Worm (Caenorhabditis elegans) whole organism, mixed stage, embryonic: Measurements from ENCODE around the gene csb-1.

Experiments used
- M03D4.4 ChIP-seq: sonication (generic microtip); optimal IDR thresholded peaks from 2 replicates; lab custom pipeline; 2017; ENCODE audit warnings: mild to moderate bottlenecking, missing genetic modification characterization, missing compliant biosample characterization
- bed-3 ChIP-seq: fragments of 200-800 bp; sonication (Bioruptor generic); optimal IDR thresholded peaks from 3 replicates; lab custom pipeline; 2018; ENCODE audit warnings: mild to moderate bottlenecking, missing genetic modification characterization, moderate library complexity, missing compliant biosample characterization
- blmp-1 ChIP-seq: fragments of 150-350 bp; optimal IDR thresholded peaks from 2 replicates; lab custom pipeline; 2014; ENCODE audit warnings: missing biosample characterization, missing genetic modification characterization
- ceh-39 ChIP-seq: fragments of 150-350 bp; optimal IDR thresholded peaks from 2 replicates; lab custom pipeline; 2014; ENCODE audit warnings: missing biosample characterization, missing genetic modification characterization
- ceh-43 ChIP-seq: fragments of 200-800 bp; sonication (Bioruptor generic); optimal IDR thresholded peaks from 2 replicates; lab custom pipeline; 2018; ENCODE audit warnings: mild to moderate bottlenecking, missing genetic modification characterization, moderate library complexity, missing compliant biosample characterization
- ceh-83 ChIP-seq: fragments of 200-800 bp; sonication (Bioruptor generic); optimal IDR thresholded peaks from 2 replicates; lab custom pipeline; 2018; ENCODE audit warnings: mild to moderate bottlenecking, missing genetic modification characterization, missing compliant biosample characterization
- ces-1 ChIP-seq: fragments of 150-350 bp; optimal IDR thresholded peaks from 2 replicates; lab custom pipeline; 2014; ENCODE audit warnings: missing biosample characterization, missing genetic modification reagents, missing genetic modification characterization
- cnd-1 ChIP-seq: fragments of 200-800 bp; sonication (Bioruptor generic); optimal IDR thresholded peaks from 2 replicates; lab custom pipeline; 2018; ENCODE audit warnings: mild to moderate bottlenecking, missing genetic modification characterization, missing compliant biosample characterization
- drap-1 ChIP-seq: fragments of 200-800 bp; sonication (Bioruptor generic); optimal IDR thresholded peaks from 3 replicates; lab custom pipeline; 2018; ENCODE audit warnings: mild to moderate bottlenecking, missing genetic modification characterization, missing compliant biosample characterization
- elt-1 ChIP-seq: sonication (generic microtip); optimal IDR thresholded peaks from 2 replicates; lab custom pipeline; 2017; ENCODE audit warnings: missing genetic modification characterization, mild to moderate bottlenecking, missing compliant biosample characterization, antibody characterized with exemption, moderate library complexity, borderline replicate concordance; ENCODE audit not compliant: insufficient read depth
- elt-3 ChIP-seq: fragments of 150-350 bp; optimal IDR thresholded peaks from 2 replicates; lab custom pipeline; 2014; ENCODE audit warnings: missing biosample characterization, missing genetic modification characterization
- flh-1 ChIP-seq: fragments of 200-800 bp; sonication (Bioruptor generic); optimal IDR thresholded peaks from 2 replicates; lab custom pipeline; 2018; ENCODE audit warnings: mild to moderate bottlenecking, missing genetic modification characterization, moderate library complexity, missing compliant biosample characterization
- ham-2 ChIP-seq: fragments of 200-800 bp; sonication (Bioruptor generic); optimal IDR thresholded peaks from 2 replicates; lab custom pipeline; 2018; ENCODE audit warnings: mild to moderate bottlenecking, missing genetic modification characterization, missing compliant biosample characterization
- hlh-1 ChIP-seq: fragments of 150-350 bp; optimal IDR thresholded peaks from 2 replicates; lab custom pipeline; 2014; ENCODE audit warnings: missing biosample characterization, missing genetic modification reagents, missing genetic modification characterization
- lin-13 ChIP-seq: fragments of 150-350 bp; optimal IDR thresholded peaks from 2 replicates; lab custom pipeline; 2014; ENCODE audit warnings: missing biosample characterization, missing genetic modification characterization
- lin-32 ChIP-seq: fragments of 200-800 bp; sonication (Bioruptor generic); optimal IDR thresholded peaks from 2 replicates; lab custom pipeline; 2018; ENCODE audit warnings: mild to moderate bottlenecking, missing genetic modification characterization, missing compliant biosample characterization
- lsy-2 ChIP-seq: fragments of 150-350 bp; optimal IDR thresholded peaks from 2 replicates; lab custom pipeline; 2014; ENCODE audit warnings: missing biosample characterization, missing genetic modification characterization
- mab-5 ChIP-seq: fragments of 150-350 bp; optimal IDR thresholded peaks from 2 replicates; lab custom pipeline; 2014; ENCODE audit warnings: missing biosample characterization, missing genetic modification characterization
- mep-1 ChIP-seq: fragments of 150-350 bp; optimal IDR thresholded peaks from 2 replicates; lab custom pipeline; 2017; ENCODE audit warnings: missing biosample characterization, missing genetic modification reagents, missing genetic modification characterization, inconsistent platforms
- mls-2 ChIP-seq: sonication (generic microtip); optimal IDR thresholded peaks from 2 replicates; lab custom pipeline; 2016; ENCODE audit warnings: mild to moderate bottlenecking, missing genetic modification characterization, moderate library complexity, missing compliant biosample characterization
- nhr-12 ChIP-seq: fragments of 150-350 bp; optimal IDR thresholded peaks from 2 replicates; lab custom pipeline; 2014; ENCODE audit warnings: missing biosample characterization, missing genetic modification characterization
- nhr-2 ChIP-seq: fragments of 150-350 bp; optimal IDR thresholded peaks from 2 replicates; lab custom pipeline; 2014; ENCODE audit warnings: missing biosample characterization, missing genetic modification characterization
- nhr-237 ChIP-seq: fragments of 150-350 bp; optimal IDR thresholded peaks from 2 replicates; lab custom pipeline; 2014; ENCODE audit warnings: missing biosample characterization, missing genetic modification characterization
- nhr-28 ChIP-seq: fragments of 150-350 bp; optimal IDR thresholded peaks from 2 replicates; lab custom pipeline; 2014; ENCODE audit warnings: missing biosample characterization, missing genetic modification characterization
- nhr-76 ChIP-seq: sonication (generic microtip); optimal IDR thresholded peaks from 2 replicates; lab custom pipeline; 2017; ENCODE audit warnings: missing biosample characterization, missing genetic modification characterization
- pha-4 ChIP-seq: fragments of 150-350 bp; optimal IDR thresholded peaks from 2 replicates; lab custom pipeline; 2018; ENCODE audit warnings: missing biosample characterization, missing genetic modification reagents, missing genetic modification characterization
- sem-2 ChIP-seq: fragments of 200-800 bp; sonication (Bioruptor generic); optimal IDR thresholded peaks from 2 replicates; lab custom pipeline; 2018; ENCODE audit warnings: mild to moderate bottlenecking, missing genetic modification characterization, missing compliant biosample characterization
- snpc-4 ChIP-seq: fragments of 150-350 bp; optimal IDR thresholded peaks from 2 replicates; lab custom pipeline; 2014; ENCODE audit warnings: missing biosample characterization, missing genetic modification characterization
- sptf-1 ChIP-seq: sonication (generic microtip); optimal IDR thresholded peaks from 2 replicates; lab custom pipeline; 2017; ENCODE audit warnings: mild to moderate bottlenecking, missing genetic modification characterization, moderate library complexity, missing compliant biosample characterization
- tbx-8 ChIP-seq: fragments of 200-800 bp; sonication (Bioruptor generic); optimal IDR thresholded peaks from 2 replicates; lab custom pipeline; 2018; ENCODE audit warnings: mild to moderate bottlenecking, missing genetic modification characterization, moderate library complexity, missing compliant biosample characterization
- unc-120 ChIP-seq: sonication (generic microtip); optimal IDR thresholded peaks from 2 replicates; lab custom pipeline; 2017; ENCODE audit warnings: missing genetic modification characterization, missing compliant biosample characterization; ENCODE audit not compliant: poor library complexity, severe bottlenecking
- unc-39 ChIP-seq: fragments of 150-350 bp; optimal IDR thresholded peaks from 2 replicates; lab custom pipeline; 2014; ENCODE audit warnings: missing biosample characterization, missing genetic modification characterization
- unc-62 ChIP-seq: fragments of 150-350 bp; optimal IDR thresholded peaks from 2 replicates; lab custom pipeline; 2014; ENCODE audit warnings: missing biosample characterization, missing genetic modification reagents, missing genetic modification characterization
- zip-8 ChIP-seq: fragments of 150-350 bp; optimal IDR thresholded peaks from 2 replicates; lab custom pipeline; 2014; ENCODE audit warnings: missing biosample characterization, missing genetic modification characterization
- ztf-11 ChIP-seq: fragments of 150-350 bp; optimal IDR thresholded peaks from 2 replicates; lab custom pipeline; 2014; ENCODE audit warnings: missing biosample characterization, missing genetic modification characterization

Gene csb-1

ce11 chrX:15842492-15842891, 23.2 kb downstream of the csb-1 start:
- no peak for TF ChIP-seq unc-120 (tag; lab: Kevin White, UChicago)

ce11 chrX:15841086-15841622, 24.6 kb downstream of the csb-1 start, which contains the start of gene serp-1.1:
TSS of gene serp-1.1 (plus strand) at chrX:15841572.
- no peak for TF ChIP-seq nhr-28 (tag; lab: Kevin White, UChicago)
- peak; percentile 30 for TF ChIP-seq elt-1 (tag; lab: Kevin White, UChicago)
- TF ChIP-seq ceh-43 (GFP tag; lab: Kevin White, UChicago): no peak
- TF ChIP-seq unc-62 (GFP tag; lab: Kevin White, UChicago): peak; percentile 78
- peak; percentile 78 for TF ChIP-seq elt-3
- TF ChIP-seq lin-13 (tag; lab: Kevin White, UChicago): peak; percentile 99
- peak; percentile 91 for TF ChIP-seq sptf-1 (tag; lab: Kevin White, UChicago)
- peak; percentile 93 for TF ChIP-seq ceh-39 (tag; lab: Kevin White, UChicago)
- peak; percentile 67 for TF ChIP-seq M03D4.4 (tag; lab: Kevin White, UChicago)
- peak; percentile 81 for TF ChIP-seq drap-1 (GFP tag; lab: Kevin White, UChicago)
- peak; percentile 61 for TF ChIP-seq tbx-8 (GFP tag; lab: Kevin White, UChicago)
- peak; percentile 90 for TF ChIP-seq mls-2 (tag; lab: Kevin White, UChicago)
- TF ChIP-seq flh-1: no peak
- peak; percentile 86 for TF ChIP-seq unc-120 (tag; lab: Kevin White, UChicago)
- peak; percentile 83 for TF ChIP-seq unc-39
- no peak for TF ChIP-seq snpc-4 (tag; lab: Kevin White, UChicago)
- peak; percentile 97 for TF ChIP-seq ztf-11 (tag; lab: Kevin White, UChicago)
- TF ChIP-seq nhr-12: peak; percentile 83
- no peak for TF ChIP-seq mab-5 (tag; lab: Kevin White, UChicago)
- peak; percentile 73 for TF ChIP-seq hlh-1 (tag; lab: Kevin White, UChicago)
- TF ChIP-seq cnd-1 (tag; lab: Kevin White, UChicago): peak; percentile 90
- peak; percentile 89 for TF ChIP-seq nhr-237 (tag; lab: Kevin White, UChicago)
- peak; percentile 96 for TF ChIP-seq mep-1
- TF ChIP-seq ham-2 (GFP tag; lab: Kevin White, UChicago): peak; percentile 63
- peak; percentile 51 for TF ChIP-seq ceh-83 (GFP tag; lab: Kevin White, UChicago)
- peak; percentile 0 for TF ChIP-seq blmp-1 (tag; lab: Kevin White, UChicago)
- TF ChIP-seq bed-3 (GFP tag; lab: Kevin White, UChicago): no peak
- TF ChIP-seq zip-8: peak; percentile 28
- TF ChIP-seq pha-4: peak; percentile 99
- no peak for TF ChIP-seq sem-2 (GFP tag; lab: Kevin White, UChicago)
- TF ChIP-seq lsy-2 (tag; lab: Kevin White, UChicago): peak; percentile 100
- no peak for TF ChIP-seq lin-32
- TF ChIP-seq nhr-76: peak; percentile 62
- TF ChIP-seq nhr-2 (tag; lab: Kevin White, UChicago): peak; percentile 64
- peak; percentile 72 for TF ChIP-seq ces-1 (GFP tag; lab: Kevin White, UChicago)

ce11 chrX:15838496-15838948, 27.2 kb downstream of the csb-1 start, which contains the start of gene acox-1.6:
TSS of gene acox-1.6 (minus strand) at chrX:15838546.
- no peak for TF ChIP-seq unc-39
- no peak for TF ChIP-seq ztf-11 (tag; lab: Kevin White, UChicago)

ce11 chrX:15831537-15831936, 34.2 kb downstream of the csb-1 start:
- peak; percentile 93 for TF ChIP-seq zip-8
- TF ChIP-seq nhr-28 (tag; lab: Kevin White, UChicago): no peak
